Fruit fly (Drosophila melanogaster) whole organism: ENCODE results near the gene Nepl7.

ENCODE experiments used
- CG8478 ChIP-seq: fragments of >200 bp; optimal IDR thresholded peaks from 2 replicates; lab custom pipeline; 2018; ENCODE audit warnings: inconsistent platforms
- Dll ChIP-seq: fragments of >200 bp; optimal IDR thresholded peaks from 2 replicates; lab custom pipeline; 2017
- EcR ChIP-seq, 2 experiments: fragments of >200 bp; optimal IDR thresholded peaks; 2 replicates each; lab custom pipeline; 2017; ENCODE audit warnings: missing biosample characterization in 2 of 2, missing genetic modification characterization in 2 of 2, missing genetic modification reagents in 2 of 2
- pan ChIP-seq: fragments of >200 bp; optimal IDR thresholded peaks from 2 replicates; lab custom pipeline; 2017
- psq ChIP-seq: fragments of >200 bp; optimal IDR thresholded peaks from 2 replicates; lab custom pipeline; 2017
- usp ChIP-seq: fragments of >200 bp; optimal IDR thresholded peaks from 2 replicates; lab custom pipeline; 2017; ENCODE audit warnings: missing biosample characterization, missing genetic modification characterization, mixed read lengths

Gene Nepl7

DNA sequence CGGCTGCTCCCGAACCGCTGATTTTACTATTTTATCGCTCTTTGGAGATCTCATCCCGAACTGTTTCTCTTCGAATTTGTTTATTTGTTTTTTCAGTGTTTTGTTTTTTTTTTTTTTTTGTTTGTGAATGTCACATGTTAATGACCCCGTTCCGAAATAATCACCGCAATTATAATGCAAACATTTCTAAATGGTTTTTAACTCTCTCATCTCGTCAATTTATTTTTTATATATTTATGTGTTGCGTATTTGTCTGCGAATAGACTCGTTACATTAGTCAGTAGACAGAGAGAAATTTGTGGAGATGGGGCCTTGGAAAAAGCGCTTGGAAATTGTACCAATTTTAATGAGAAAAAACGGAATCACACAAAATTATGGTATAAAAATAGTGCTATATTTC is at the start of gene Nepl7:
TSS of gene Nepl7 (minus strand) at position 101 of the 400 bp plus-strand sequence.
- TF ChIP-seq psq (no peak), CG8478 (no peak), Dll (lab: Kevin White, UChicago) (no peak), EcR (GFP tag; optimal IDR thresholded peaks at IDR 0.05; lab: Kevin White, UChicago) (no peak), usp (GFP tag; lab: Kevin White, UChicago) (no peak), pan (no peak)

dm6 chr2L:12718437-12719376 is 49.2 kb upstream of the Nepl7 start, which contains the start of gene MRP:
TSS of gene MRP (plus strand) at chr2L:12719045.
- TF ChIP-seq CG8478 (no peak), pan (no peak), Dll (lab: Kevin White, UChicago) (no peak), psq (no peak), EcR (GFP tag; optimal IDR thresholded peaks at IDR 0.05; lab: Kevin White, UChicago) (no peak), usp (GFP tag; lab: Kevin White, UChicago) (no peak)

DNA sequence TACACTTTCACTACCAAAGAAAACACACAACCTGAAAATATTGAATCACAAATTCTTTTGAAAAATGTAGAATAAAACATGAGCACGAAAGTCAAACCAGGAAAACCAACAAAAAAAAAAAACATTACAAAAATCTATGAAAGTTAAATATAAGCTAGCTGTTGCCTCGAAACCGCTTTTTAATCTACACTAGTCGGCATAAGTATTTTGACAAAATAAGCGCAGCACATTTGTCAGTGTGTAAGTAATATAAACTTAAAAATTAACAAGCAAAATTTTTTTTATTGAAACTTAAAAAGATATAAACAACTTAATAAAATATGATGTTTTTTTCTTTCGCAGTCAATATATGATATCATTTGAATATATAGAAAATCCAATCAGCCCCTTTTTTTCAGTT is 43.3 kb upstream of the Nepl7 start, which contains the start of gene CG5787:
TSS of gene CG5787 (minus strand) at position 101 of the 400 bp plus-strand sequence.
- TF ChIP-seq EcR (GFP tag; optimal IDR thresholded peaks at IDR 0.05; lab: Kevin White, UChicago) (no peak), Dll (lab: Kevin White, UChicago) (no peak), psq (no peak), CG8478 (no peak), usp (GFP tag; lab: Kevin White, UChicago) (no peak), pan (no peak)

DNA sequence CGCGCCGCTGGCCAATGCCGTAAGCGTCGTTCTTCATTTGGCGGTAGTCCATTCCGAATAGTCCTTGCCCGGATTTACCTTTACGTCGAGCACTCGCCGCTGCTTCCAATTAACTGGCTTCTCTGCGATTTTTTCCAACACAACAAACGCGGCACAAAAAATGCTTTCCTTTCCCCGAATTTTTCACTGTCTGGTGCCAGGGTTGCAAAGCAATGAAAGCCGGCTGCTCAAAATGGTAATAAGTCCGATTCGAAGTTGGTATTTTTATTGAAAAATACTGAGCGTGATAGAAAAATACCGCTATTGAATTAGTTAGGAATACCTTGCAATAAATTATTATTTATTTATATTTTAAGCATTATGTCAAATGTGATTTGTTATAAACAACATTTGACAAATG is 42.7 kb upstream of the Nepl7 start:
- TF ChIP-seq usp (GFP tag; lab: Kevin White, UChicago) (no peak), Dll (lab: Kevin White, UChicago) (no peak), pan (no peak), CG8478 (no peak), psq (no peak), EcR (GFP tag; optimal IDR thresholded peaks at IDR 0.05; lab: Kevin White, UChicago) (no peak)

DNA sequence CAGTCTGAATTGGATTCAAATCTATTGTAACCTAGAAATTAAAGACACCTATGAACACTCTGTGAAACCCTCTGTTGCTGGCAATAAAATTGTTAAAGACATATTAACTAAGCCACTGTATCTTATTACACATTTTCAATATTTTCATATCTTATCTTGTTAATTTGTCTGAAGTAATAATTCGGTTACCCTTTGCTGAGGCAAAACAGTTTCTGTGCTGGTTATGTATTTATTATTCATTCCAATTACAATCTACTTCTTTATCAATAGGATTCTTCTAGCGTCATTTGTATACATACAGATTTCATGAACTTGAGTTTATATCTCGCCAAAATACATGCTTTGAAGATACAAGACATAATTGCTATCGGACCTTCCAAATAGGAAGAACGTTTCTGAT is 39.1 kb upstream of the Nepl7 start:
- TF ChIP-seq psq, result no peak
- TF ChIP-seq Dll (lab: Kevin White, UChicago), result no peak
- no peak for TF ChIP-seq usp (GFP tag; lab: Kevin White, UChicago)
- TF ChIP-seq CG8478, result no peak
- no peak for TF ChIP-seq pan
- no peak for TF ChIP-seq EcR (GFP tag; optimal IDR thresholded peaks at IDR 0.05; lab: Kevin White, UChicago)

DNA sequence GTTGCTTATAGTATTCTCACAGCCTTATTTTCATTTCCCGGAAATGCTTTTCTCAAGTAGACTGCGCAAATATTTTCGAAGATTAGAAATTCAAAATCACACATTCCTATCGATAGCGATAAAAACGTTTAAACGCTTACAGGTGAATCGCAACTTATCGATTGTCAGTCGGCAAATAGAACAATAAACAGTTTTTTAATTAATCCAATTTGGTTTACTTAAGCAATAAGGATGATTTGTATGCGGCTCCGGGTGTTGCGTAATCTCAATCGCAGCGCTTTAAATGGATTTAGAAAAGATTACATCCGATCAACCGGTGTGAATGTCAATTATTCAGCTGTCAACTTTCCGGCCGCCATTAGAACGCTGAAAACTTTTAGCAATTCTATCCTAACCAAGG is 38.0 kb upstream of the Nepl7 start, which contains the start of the genes CG6180 and CG15484:
TSS of gene CG6180 (plus strand) at position 122 of the 400 bp plus-strand sequence.
TSS of gene CG15484 (minus strand) at position 172 of the 400 bp plus-strand sequence.
- TF ChIP-seq EcR (GFP tag; optimal IDR thresholded peaks at IDR 0.05; lab: Kevin White, UChicago), result no peak
- no peak for TF ChIP-seq CG8478
- TF ChIP-seq Dll (lab: Kevin White, UChicago), result no peak
- TF ChIP-seq usp (GFP tag; lab: Kevin White, UChicago), result no peak
- no peak for TF ChIP-seq pan
- no peak for TF ChIP-seq psq

DNA sequence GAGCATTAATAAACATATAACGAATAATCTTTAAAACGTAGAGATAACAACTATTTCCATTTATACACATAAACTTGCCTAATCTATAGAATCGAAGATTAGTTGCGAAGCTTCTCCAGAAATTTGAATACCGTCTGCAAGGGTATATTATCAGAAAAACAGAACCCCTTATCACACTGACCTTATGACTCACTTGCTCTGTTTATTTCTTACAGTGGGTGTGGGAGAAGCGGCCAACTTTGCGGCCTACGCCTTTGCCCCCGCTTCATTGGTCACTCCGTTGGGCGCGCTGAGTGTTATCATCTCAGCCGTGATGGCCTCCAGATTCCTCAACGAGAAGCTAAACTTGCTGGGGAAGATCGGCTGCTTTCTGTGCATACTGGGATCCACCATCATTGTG is 35.9 kb upstream of the Nepl7 start:
- TF ChIP-seq EcR (GFP tag; optimal IDR thresholded peaks at IDR 0.05; lab: Kevin White, UChicago), result no peak
- no peak for TF ChIP-seq psq
- no peak for TF ChIP-seq usp (GFP tag; lab: Kevin White, UChicago)
- TF ChIP-seq pan, result no peak
- no peak for TF ChIP-seq Dll (lab: Kevin White, UChicago)
- no peak for TF ChIP-seq CG8478

dm6 chr2L:12704418-12704920 is 35.0 kb upstream of the Nepl7 start, which contains the start of the genes CG5776 and spict:
TSS of gene CG5776 (minus strand) at chr2L:12704451.
TSS of gene spict (plus strand) at chr2L:12704725.
- TF ChIP-seq Dll (lab: Kevin White, UChicago) (no peak), EcR (GFP tag; optimal IDR thresholded peaks at IDR 0.05; lab: Kevin White, UChicago) (no peak), usp (GFP tag; lab: Kevin White, UChicago) (no peak), psq (no peak), pan (no peak), CG8478 (no peak)

DNA sequence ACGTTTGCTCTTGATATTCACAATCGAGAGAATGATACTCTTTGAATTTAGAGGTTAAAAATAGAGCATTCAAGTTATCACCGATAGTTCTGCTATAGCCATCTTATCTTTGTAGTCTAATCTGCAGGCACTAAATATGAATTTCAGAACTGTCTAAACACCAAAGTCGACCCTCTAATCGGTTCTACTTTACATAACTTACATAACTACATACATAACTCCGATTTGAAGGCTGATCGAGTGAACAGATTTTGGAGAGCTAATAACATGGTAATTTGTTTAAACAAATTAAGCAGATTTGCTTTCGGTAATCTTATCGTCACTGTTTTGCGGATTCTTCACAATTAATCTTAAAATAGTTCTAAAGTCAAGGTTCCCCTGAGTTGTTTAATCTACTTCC is 32.0 kb upstream of the Nepl7 start:
- TF ChIP-seq CG8478, result no peak
- TF ChIP-seq EcR (GFP tag; optimal IDR thresholded peaks at IDR 0.05; lab: Kevin White, UChicago), result no peak
- TF ChIP-seq Dll (lab: Kevin White, UChicago), result no peak
- no peak for TF ChIP-seq usp (GFP tag; lab: Kevin White, UChicago)
- TF ChIP-seq psq, result no peak
- TF ChIP-seq pan, result no peak

dm6 chr2L:12700381-12700963 is 31.0 kb upstream of the Nepl7 start, which contains the start of gene CG17036:
TSS of gene CG17036 (minus strand) at chr2L:12700746.
- TF ChIP-seq pan (no peak), Dll (lab: Kevin White, UChicago) (no peak), EcR (GFP tag; optimal IDR thresholded peaks at IDR 0.05; lab: Kevin White, UChicago) (no peak), CG8478 (no peak), psq (no peak), usp (GFP tag; lab: Kevin White, UChicago) (no peak)

DNA sequence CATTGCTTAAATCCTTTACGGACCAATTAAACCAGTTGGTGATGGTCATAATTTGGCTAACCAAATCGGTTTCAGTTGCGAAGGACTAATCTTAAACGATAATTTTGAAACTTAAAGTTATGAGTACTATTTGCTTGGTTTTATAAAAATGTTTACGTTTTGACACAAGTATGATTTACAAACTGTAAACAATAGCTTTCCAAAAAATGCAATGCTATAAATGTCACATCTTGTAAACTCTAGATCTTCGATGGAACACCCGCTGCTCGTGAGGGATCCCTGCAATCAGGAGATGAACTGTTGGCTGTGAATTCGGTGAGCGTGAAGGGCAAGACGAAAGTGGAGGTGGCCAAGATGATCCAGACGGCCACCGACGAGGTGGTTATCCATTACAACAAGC is 27.7 kb upstream of the Nepl7 start, which contains the start of gene CG5781:
TSS of gene CG5781 (minus strand) at position 101 of the 400 bp plus-strand sequence.
- TF ChIP-seq psq, result no peak
- no peak for TF ChIP-seq usp (GFP tag; lab: Kevin White, UChicago)
- no peak for TF ChIP-seq pan
- TF ChIP-seq Dll (lab: Kevin White, UChicago), result no peak
- no peak for TF ChIP-seq EcR (GFP tag; optimal IDR thresholded peaks at IDR 0.05; lab: Kevin White, UChicago)
- no peak for TF ChIP-seq CG8478
